Fruit fly (Drosophila melanogaster) ovary, adult (tissue): ENCODE data around the gene CG10874.

Source experiments
- CG17801 ChIP-seq: fragments of 200-800 bp; optimal IDR thresholded peaks from 2 replicates; lab custom pipeline; 2019; ENCODE audit warnings: missing biosample characterization, mild to moderate bottlenecking, missing genetic modification characterization, moderate library complexity; ENCODE audit not compliant: partially characterized antibody

Gene CG10874

dm6 chr2L:2214004-2214403, 21.8 kb upstream of the CG10874 start, which contains the start of the genes Uch and CG34174:
TSS of gene Uch (minus strand) at chr2L:2214211.
TSS of gene CG34174 (plus strand) at chr2L:2214266.
- peak; percentile 43 for TF ChIP-seq CG17801 (GFP tag; lab: Kevin White, UChicago)

dm6 chr2L:2212478-2212877, 20.3 kb upstream of the CG10874 start, which contains the start of gene CG15385:
TSS of gene CG15385 (minus strand) at chr2L:2212571.
- TF ChIP-seq CG17801 (GFP tag; lab: Kevin White, UChicago) = no peak

dm6 chr2L:2209002-2209401, 16.8 kb upstream of the CG10874 start, which contains the start of gene CG33124:
TSS of gene CG33124 (minus strand) at chr2L:2209102.
- TF ChIP-seq CG17801 (GFP tag; lab: Kevin White, UChicago) = no peak

dm6 chr2L:2206066-2206465, 13.9 kb upstream of the CG10874 start, which contains the start of gene CG31668:
TSS of gene CG31668 (minus strand) at chr2L:2206166.
- no peak for TF ChIP-seq CG17801 (GFP tag; lab: Kevin White, UChicago)

dm6 chr2L:2202853-2203717, 10.9 kb upstream of the CG10874 start:
- peak; percentile 57 for TF ChIP-seq CG17801 (GFP tag; lab: Kevin White, UChicago)

dm6 chr2L:2202018-2202852, 10.0 kb upstream of the CG10874 start:
- TF ChIP-seq CG17801 (GFP tag; lab: Kevin White, UChicago) = peak; percentile 100

- peak; percentile 82 for TF ChIP-seq CG17801 (GFP tag; lab: Kevin White, UChicago)
Observed at dm6 chr2L:2201107-2201561, 8.9 kb upstream of the CG10874 start.

dm6 chr2L:2200136-2201036, 8.2 kb upstream of the CG10874 start:
- peak; percentile 70 for TF ChIP-seq CG17801 (GFP tag; lab: Kevin White, UChicago)

dm6 chr2L:2199433-2199796, 7.2 kb upstream of the CG10874 start:
- TF ChIP-seq CG17801 (GFP tag; lab: Kevin White, UChicago) = no peak

dm6 chr2L:2198613-2199432, 6.6 kb upstream of the CG10874 start:
- TF ChIP-seq CG17801 (GFP tag; lab: Kevin White, UChicago) = peak; percentile 52

- no peak for TF ChIP-seq CG17801 (GFP tag; lab: Kevin White, UChicago)
Observed at dm6 chr2L:2198119-2198494, 5.9 kb upstream of the CG10874 start.

- no peak for TF ChIP-seq CG17801 (GFP tag; lab: Kevin White, UChicago)
Observed at dm6 chr2L:2197475-2198118, 5.4 kb upstream of the CG10874 start, which contains the start of gene COX7AL2. TSS of gene COX7AL2 (minus strand) at chr2L:2197912.
